In the genomic region with DNA sequence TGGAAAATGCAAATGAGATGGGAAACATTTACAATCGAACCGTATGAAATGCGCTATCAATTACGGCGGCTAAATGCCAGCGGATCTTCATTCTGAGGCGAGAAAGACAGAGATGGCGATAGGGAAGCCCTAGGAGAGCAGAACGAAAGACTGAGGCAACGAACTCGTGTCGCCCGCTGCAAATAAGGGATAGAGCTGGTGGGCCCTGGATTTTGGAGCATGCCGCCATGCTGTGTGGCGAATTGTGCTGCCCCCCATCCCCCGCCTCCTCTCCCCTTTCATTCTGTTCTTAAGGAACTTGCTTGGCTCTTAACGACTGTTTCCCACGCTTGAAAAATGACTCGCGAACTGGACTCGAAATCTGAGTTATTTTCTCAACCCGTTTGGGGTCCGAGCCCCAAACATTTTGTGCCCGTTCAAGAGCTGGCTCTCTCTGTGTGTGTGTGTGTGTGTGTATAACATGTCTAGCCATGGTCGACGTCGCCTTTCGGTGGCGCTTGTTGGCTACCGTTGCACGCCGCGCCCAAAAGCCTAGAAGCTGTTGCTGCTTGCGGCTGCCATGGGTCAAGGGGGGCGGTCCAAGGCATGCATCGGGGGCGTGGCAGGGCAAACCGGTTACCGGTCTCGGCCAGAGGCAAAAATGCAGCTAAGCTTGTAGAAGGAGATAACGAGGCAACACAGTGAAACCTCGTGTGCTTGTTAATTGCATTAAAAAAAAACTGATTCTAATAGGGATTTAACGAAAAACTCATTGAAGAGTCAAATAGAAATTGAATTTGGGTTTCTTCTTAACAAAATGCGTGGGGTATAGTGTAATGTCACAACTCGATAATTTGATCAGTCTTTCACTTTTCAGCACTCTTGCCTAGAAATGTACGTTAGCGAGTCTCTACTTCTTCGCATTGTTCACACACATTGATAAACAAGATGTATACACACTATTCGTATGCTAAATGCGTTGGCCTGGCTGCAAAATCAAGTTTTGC, we compare ENCODE assay signal across 4 fruit fly cellular contexts.
TF ChIP-seq lines count a peak whose summit lies in the region.

No protein-coding gene starts in this region.

TF ChIP-seq in whole organism, embryonic, 481 proteins besides CTCF, POLR2A, EP300 and RAD21 (continued from another document and continues in another):
- no peak for TF ChIP-seq ham (GFP tag; IDR thresholded peaks at IDR 0.05; lab: Robert Waterston, UW)
- TF ChIP-seq br (optimal IDR thresholded peaks at IDR 0.05; lab: Kevin White, UChicago), result no peak
- TF ChIP-seq gsb-n (tag; optimal IDR thresholded peaks at IDR 0.05; lab: Kevin White, UChicago), result peak; percentile 41
- TF ChIP-seq CG17359 (tag; optimal IDR thresholded peaks at IDR 0.05; lab: Kevin White, UChicago), result peak; percentile 3
- no peak for TF ChIP-seq CG9797 (GFP tag; optimal IDR thresholded peaks at IDR 0.05; lab: Kevin White, UChicago)
- TF ChIP-seq bigmax (GFP tag; optimal IDR thresholded peaks at IDR 0.05; lab: Kevin White, UChicago), result no peak
- peak; percentile 45 for TF ChIP-seq nom (GFP tag; optimal IDR thresholded peaks at IDR 0.05; lab: Kevin White, UChicago)
- TF ChIP-seq pb (GFP tag; optimal IDR thresholded peaks at IDR 0.05; lab: Kevin White, UChicago), result no peak
- TF ChIP-seq fu2 (GFP tag; optimal IDR thresholded peaks at IDR 0.05; lab: Kevin White, UChicago), result no peak
- TF ChIP-seq CG2202 (tag; optimal IDR thresholded peaks at IDR 0.05; lab: Kevin White, UChicago), result no peak
- TF ChIP-seq Ets65A (GFP tag; lab: Kevin White, UChicago), result peak; percentile 87
- TF ChIP-seq CG13624 (GFP tag; optimal IDR thresholded peaks at IDR 0.05; lab: Kevin White, UChicago), result no peak
- TF ChIP-seq CG4282 (GFP tag; optimal IDR thresholded peaks at IDR 0.05; lab: Kevin White, UChicago), result no peak
- no peak for TF ChIP-seq crc (GFP tag; optimal IDR thresholded peaks at IDR 0.05; lab: Kevin White, UChicago)
- TF ChIP-seq ac (GFP tag; optimal IDR thresholded peaks at IDR 0.05; lab: Kevin White, UChicago), result no peak
- no peak for TF ChIP-seq CG6683 (GFP tag; optimal IDR thresholded peaks at IDR 0.05; lab: Kevin White, UChicago)
- no peak for TF ChIP-seq CG10565 (GFP tag; optimal IDR thresholded peaks at IDR 0.05; lab: Kevin White, UChicago)
- no peak for TF ChIP-seq CG16779 (GFP tag; IDR thresholded peaks at IDR 0.05; lab: Robert Waterston, UW)
- TF ChIP-seq CG16813 (GFP tag; IDR thresholded peaks at IDR 0.05; lab: Robert Waterston, UW; ENCODE audit: partially characterized antibody), result no peak
- no peak for TF ChIP-seq Bgb (GFP tag; IDR thresholded peaks at IDR 0.05; lab: Robert Waterston, UW; ENCODE audit: partially characterized antibody)
- TF ChIP-seq pum (GFP tag; optimal IDR thresholded peaks at IDR 0.05; lab: Kevin White, UChicago), result no peak
- TF ChIP-seq Med (GFP tag; lab: Kevin White, UChicago), result peak; percentile 25
- TF ChIP-seq CG12769 (tag; optimal IDR thresholded peaks at IDR 0.05; lab: Kevin White, UChicago), result no peak
- no peak for TF ChIP-seq pzg (GFP tag; optimal IDR thresholded peaks at IDR 0.05; lab: Kevin White, UChicago)
- TF ChIP-seq z (GFP tag; IDR thresholded peaks at IDR 0.05; lab: Robert Waterston, UW), result peak; percentile 55; the same call in 1 of the 3 replicates
- TF ChIP-seq Sox102F (GFP tag; optimal IDR thresholded peaks at IDR 0.05; lab: Kevin White, UChicago), result peak; percentile 7
- TF ChIP-seq CG7271 (tag; optimal IDR thresholded peaks at IDR 0.05; lab: Kevin White, UChicago), result no peak
- no peak for TF ChIP-seq jumu (GFP tag; optimal IDR thresholded peaks at IDR 0.05; lab: Kevin White, UChicago)
- TF ChIP-seq CG17385 (GFP tag; optimal IDR thresholded peaks at IDR 0.05; lab: Kevin White, UChicago), result no peak
- TF ChIP-seq chm (GFP tag; IDR thresholded peaks at IDR 0.05; lab: Robert Waterston, UW), result no peak
- TF ChIP-seq CG14860 (GFP tag; IDR thresholded peaks at IDR 0.05; lab: Robert Waterston, UW; ENCODE audit: partially characterized antibody), result no peak

TF ChIP-seq in whole organism, prepupa, 60 proteins besides CTCF, POLR2A, EP300 and RAD21 (continued from another document and continues in another):
- TF ChIP-seq CG6163 (GFP tag; IDR thresholded peaks at IDR 0.05; lab: Robert Waterston, UW) (peak; percentile 65; the same call in 2 of the 3 replicates), Hr38 (GFP tag; optimal IDR thresholded peaks at IDR 0.05; lab: Kevin White, UChicago) (no peak), Smox (GFP tag; optimal IDR thresholded peaks at IDR 0.05; lab: Kevin White, UChicago) (peak; percentile 51), CG3032 (tag; optimal IDR thresholded peaks at IDR 0.05; lab: Kevin White, UChicago) (peak; percentile 93), CG7368 (GFP tag; optimal IDR thresholded peaks at IDR 0.05; lab: Kevin White, UChicago) (peak; percentile 45), cyc (GFP tag; optimal IDR thresholded peaks at IDR 0.05; lab: Kevin White, UChicago) (peak; percentile 61), CG8319 (GFP tag; optimal IDR thresholded peaks at IDR 0.05; lab: Kevin White, UChicago) (no peak), CG32006 (GFP tag; optimal IDR thresholded peaks at IDR 0.05; lab: Kevin White, UChicago) (peak; percentile 73), salr (GFP tag; optimal IDR thresholded peaks at IDR 0.05; lab: Kevin White, UChicago) (peak in 1 of 2 experiments; percentile 47), OdsH (GFP tag; optimal IDR thresholded peaks at IDR 0.05; lab: Kevin White, UChicago) (peak; percentile 67), Sox15 (GFP tag; optimal IDR thresholded peaks at IDR 0.05; lab: Kevin White, UChicago) (peak; percentile 16), CG31627 (GFP tag; optimal IDR thresholded peaks at IDR 0.05; lab: Kevin White, UChicago) (peak; percentile 37), esn (GFP tag; optimal IDR thresholded peaks at IDR 0.05; lab: Kevin White, UChicago) (peak; percentile 72), CG1621 (tag; optimal IDR thresholded peaks at IDR 0.05; lab: Kevin White, UChicago) (peak; percentile 59), CG6276 (GFP tag; optimal IDR thresholded peaks at IDR 0.05; lab: Kevin White, UChicago) (peak; percentile 68), Hr4 (GFP tag; optimal IDR thresholded peaks at IDR 0.05; lab: Kevin White, UChicago) (peak; percentile 76), ss (GFP tag; optimal IDR thresholded peaks at IDR 0.05; lab: Kevin White, UChicago) (peak; percentile 63 to 71), Eip78C (GFP tag; lab: Kevin White, UChicago) (peak; percentile 89), achi (GFP tag; optimal IDR thresholded peaks at IDR 0.05; lab: Kevin White, UChicago) (peak; percentile 69), dac (GFP tag; optimal IDR thresholded peaks at IDR 0.05; lab: Kevin White, UChicago) (no peak), net (GFP tag; optimal IDR thresholded peaks at IDR 0.05; lab: Kevin White, UChicago) (peak; percentile 62), Eip75B (GFP tag; optimal IDR thresholded peaks at IDR 0.05; lab: Kevin White, UChicago) (peak; percentile 72), CG16779 (tag; optimal IDR thresholded peaks at IDR 0.05; lab: Kevin White, UChicago) (peak; percentile 26), Ets21C (GFP tag; optimal IDR thresholded peaks at IDR 0.05; lab: Kevin White, UChicago) (peak; percentile 21), CG4318 (GFP tag; optimal IDR thresholded peaks at IDR 0.05; lab: Kevin White, UChicago) (peak; percentile 18), CG11902 (GFP tag; optimal IDR thresholded peaks at IDR 0.05; lab: Kevin White, UChicago) (peak; percentile 40), eg (GFP tag; IDR thresholded peaks at IDR 0.05; lab: Robert Waterston, UW) (peak; percentile 78), lz (GFP tag; optimal IDR thresholded peaks at IDR 0.05; lab: Kevin White, UChicago) (peak; percentile 73), CG8119 (GFP tag; IDR thresholded peaks at IDR 0.05; lab: Robert Waterston, UW) (peak; percentile 79), Hr39 (GFP tag; optimal IDR thresholded peaks at IDR 0.05; lab: Kevin White, UChicago) (peak; percentile 56), Ets96B (tag; optimal IDR thresholded peaks at IDR 0.05; lab: Kevin White, UChicago) (peak; percentile 82)

TF ChIP-seq in whole organism, pupa, 21 proteins besides CTCF, POLR2A, EP300 and RAD21 (continued from another document):
- TF ChIP-seq CG32121 (GFP tag; IDR thresholded peaks at IDR 0.05; lab: Robert Waterston, UW), result peak; percentile 75; the same call in 1 of the 2 replicates

TF ChIP-seq in whole organism, wandering third instar larva, 38 proteins besides CTCF, POLR2A, EP300 and RAD21 (continued from another document):
- peak in 1 of 2 experiments; percentile 80 for TF ChIP-seq foxo (GFP tag; optimal IDR thresholded peaks at IDR 0.05; lab: Kevin White, UChicago)
- peak; percentile 74 for TF ChIP-seq h (GFP tag; optimal IDR thresholded peaks at IDR 0.05; lab: Kevin White, UChicago)
- peak; percentile 25 for TF ChIP-seq rgr (GFP tag; optimal IDR thresholded peaks at IDR 0.05; lab: Kevin White, UChicago)
- TF ChIP-seq GATAd (GFP tag; optimal IDR thresholded peaks at IDR 0.05; lab: Kevin White, UChicago), result no peak
TF ChIP-seq in whole organism, wandering third instar larva: peak in this region for 18.
